Fruit fly (Drosophila melanogaster): ENCODE data around the gene Met.

Met gene

DNA sequence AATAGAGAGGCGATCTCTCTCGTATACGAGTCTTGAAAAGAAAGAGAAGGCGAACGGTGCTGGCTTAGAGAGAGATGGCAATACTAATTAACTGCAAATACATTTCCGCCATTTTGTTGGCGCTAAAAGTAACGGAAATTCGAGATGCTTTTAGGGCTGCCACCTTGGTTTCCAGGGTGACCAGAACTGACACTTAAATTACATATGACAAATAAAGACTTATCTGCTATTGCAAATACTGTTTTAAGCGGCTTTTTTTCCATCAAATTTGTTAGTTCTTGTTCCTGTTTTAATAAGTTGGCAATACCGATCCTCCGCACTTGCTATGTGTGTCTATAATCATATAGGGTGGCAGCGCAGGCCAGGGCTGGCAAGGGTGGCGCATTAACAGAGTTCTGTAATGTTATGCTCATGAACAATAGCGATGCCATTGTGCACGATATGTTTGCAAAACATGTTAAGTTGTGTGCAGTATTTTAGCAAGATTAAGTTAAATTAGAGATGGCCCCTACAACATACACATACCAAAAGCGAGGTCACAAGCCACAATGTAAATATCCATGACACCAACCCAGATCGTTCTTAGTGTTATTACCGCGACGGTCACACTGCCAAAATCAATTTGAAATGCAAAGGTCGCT lies 35.6 kb upstream of the Met start, which contains the start of gene nod (continued):
- peak; percentile 54 for TF ChIP-seq chn (GFP tag; optimal IDR thresholded peaks at IDR 0.05)
- 0 out of 2 replicates have a peak, but pooled peaks have one; percentile 26 for TF ChIP-seq CG11247 (GFP tag; IDR thresholded peaks at IDR 0.05)
- peak; percentile 55; the same call in 1 of the 2 replicates for TF ChIP-seq sob (GFP tag; IDR thresholded peaks at IDR 0.05)
- peak; percentile 92 for TF ChIP-seq Med (GFP tag)
- TF ChIP-seq zf30C (GFP tag; optimal IDR thresholded peaks at IDR 0.05): no peak
- no peak for TF ChIP-seq yki (optimal IDR thresholded peaks at IDR 0.05)
- peak in 1 of 2 experiments; percentile 57 for TF ChIP-seq bsh (GFP tag; optimal IDR thresholded peaks at IDR 0.05)
- TF ChIP-seq zfh2 (GFP tag; optimal IDR thresholded peaks at IDR 0.05): peak; percentile 82
- no peak for TF ChIP-seq CG3838 (GFP tag; optimal IDR thresholded peaks at IDR 0.05)
- TF ChIP-seq CG11723 (GFP tag; optimal IDR thresholded peaks at IDR 0.05): no peak
- TF ChIP-seq MTF-1 (GFP tag; optimal IDR thresholded peaks at IDR 0.05; ENCODE audit: borderline replicate concordance): no peak
- TF ChIP-seq CG34422 (GFP tag; IDR thresholded peaks at IDR 0.05): no peak
- TF ChIP-seq CG4360 (GFP tag; IDR thresholded peaks at IDR 0.05): no peak
- peak; percentile 36 for TF ChIP-seq Neu2 (GFP tag; optimal IDR thresholded peaks at IDR 0.05; ENCODE audit: borderline replicate concordance)
- TF ChIP-seq CG3995 (GFP tag; optimal IDR thresholded peaks at IDR 0.05): no peak
- no peak for TF ChIP-seq Jarid2 (GFP tag; optimal IDR thresholded peaks at IDR 0.05)
- TF ChIP-seq Fer3 (tag; optimal IDR thresholded peaks at IDR 0.05): peak; percentile 48
- peak; percentile 55 for TF ChIP-seq HmgD (GFP tag; optimal IDR thresholded peaks at IDR 0.05)
- TF ChIP-seq zen2 (GFP tag; IDR thresholded peaks at IDR 0.05; ENCODE audit: partially characterized antibody): no peak; the same call in 2 of the 3 replicates
- no peak for TF ChIP-seq CG11504 (tag; optimal IDR thresholded peaks at IDR 0.05)
- peak; percentile 22 for TF ChIP-seq gsb-n (tag; optimal IDR thresholded peaks at IDR 0.05)
- peak; percentile 32; the same call in 1 of the 2 replicates for TF ChIP-seq CG5953 (GFP tag; IDR thresholded peaks at IDR 0.05)
- no peak for TF ChIP-seq ham (GFP tag; IDR thresholded peaks at IDR 0.05)
- no peak for TF ChIP-seq gsb (GFP tag; IDR thresholded peaks at IDR 0.05)
- peak; percentile 28 for TF ChIP-seq HmgZ (tag; optimal IDR thresholded peaks at IDR 0.05)
- peak; percentile 10 for TF ChIP-seq Abd-B (GFP tag; optimal IDR thresholded peaks at IDR 0.05)
- no peak for TF ChIP-seq wek (GFP tag; optimal IDR thresholded peaks at IDR 0.05)
- TF ChIP-seq trem (tag; optimal IDR thresholded peaks at IDR 0.05): peak; percentile 90
- TF ChIP-seq lilli (GFP tag; optimal IDR thresholded peaks at IDR 0.05): peak; percentile 79
- TF ChIP-seq Elba2 (GFP tag; optimal IDR thresholded peaks at IDR 0.05): no peak
- peak; percentile 20 for TF ChIP-seq sima (GFP tag; optimal IDR thresholded peaks at IDR 0.05)
- peak; percentile 55 for TF ChIP-seq pb (GFP tag; optimal IDR thresholded peaks at IDR 0.05)
- 0 out of 2 replicates have a peak, but pooled peaks have one; percentile 34 for TF ChIP-seq sna (GFP tag; IDR thresholded peaks at IDR 0.05; ENCODE audit: partially characterized antibody)
- TF ChIP-seq tio (GFP tag; optimal IDR thresholded peaks at IDR 0.05): no peak
- peak; percentile 36 for TF ChIP-seq CG18619 (GFP tag; optimal IDR thresholded peaks at IDR 0.05)
- TF ChIP-seq Dp (GFP tag; optimal IDR thresholded peaks at IDR 0.05): peak; percentile 82
- TF ChIP-seq bcd (GFP tag; optimal IDR thresholded peaks at IDR 0.05): peak; percentile 61
- TF ChIP-seq gro (GFP tag; optimal IDR thresholded peaks at IDR 0.05): peak; percentile 78
- TF ChIP-seq CG8388 (GFP tag; optimal IDR thresholded peaks at IDR 0.05): no peak
- TF ChIP-seq gem (tag; optimal IDR thresholded peaks at IDR 0.05): peak; percentile 75
- TF ChIP-seq shn (GFP tag; optimal IDR thresholded peaks at IDR 0.05): peak; percentile 67
- peak; percentile 74 for TF ChIP-seq jumu (GFP tag; optimal IDR thresholded peaks at IDR 0.05)
- no peak for TF ChIP-seq CG12299 (tag; optimal IDR thresholded peaks at IDR 0.05)
- peak; percentile 33 for TF ChIP-seq Bteb2 (GFP tag; optimal IDR thresholded peaks at IDR 0.05)
- peak; percentile 15 for TF ChIP-seq CG18764 (GFP tag; optimal IDR thresholded peaks at IDR 0.05)
- TF ChIP-seq CG12769 (tag; optimal IDR thresholded peaks at IDR 0.05): peak; percentile 73
- peak; percentile 51 for TF ChIP-seq pum (GFP tag; optimal IDR thresholded peaks at IDR 0.05)
- TF ChIP-seq CG17385 (GFP tag; optimal IDR thresholded peaks at IDR 0.05): peak; percentile 17
- TF ChIP-seq vvl (GFP tag; IDR thresholded peaks at IDR 0.05): peak; percentile 57
- TF ChIP-seq tna (GFP tag; IDR thresholded peaks at IDR 0.05; ENCODE audit: partially characterized antibody): peak; percentile 38; the same call in 1 of the 2 replicates
